Fruit fly (Drosophila melanogaster) whole organism, embryonic: ENCODE data around the gene CG11670.

ENCODE experiments used
- Ada2b ChIP-seq: fragments of 200-800 bp; sonication (Bioruptor generic); IDR thresholded peaks from 2 replicates; pipeline ENCODE4 v1.3.6; 2022; ENCODE audit warnings: missing biosample characterization, missing genetic modification characterization
- Atf6 ChIP-seq: fragments of 200-800 bp; sonication (Bioruptor generic); IDR thresholded peaks from 2 replicates; pipeline ENCODE4 v1.3.6; 2022; ENCODE audit warnings: missing biosample characterization, missing genetic modification characterization
- B-H2 ChIP-seq: fragments of 200-800 bp; sonication (Bioruptor generic); optimal IDR thresholded peaks from 2 replicates; lab custom pipeline; 2018; ENCODE audit warnings: missing biosample characterization, mild to moderate bottlenecking, missing genetic modification characterization
- Bgb ChIP-seq: fragments of 200-800 bp; sonication (Bioruptor generic); IDR thresholded peaks from 2 replicates; pipeline ENCODE4 v1.3.6; 2022; ENCODE audit warnings: missing biosample characterization, missing genetic modification characterization; ENCODE audit not compliant: partially characterized antibody
- CG10462 ChIP-seq: fragments of 200-800 bp; sonication (Bioruptor generic); optimal IDR thresholded peaks from 2 replicates; lab custom pipeline; 2016; ENCODE audit warnings: missing biosample characterization, missing genetic modification characterization
- CG11085 ChIP-seq: fragments of 200-800 bp; sonication (Bioruptor generic); IDR thresholded peaks from 2 replicates; pipeline ENCODE4 v1.3.6; 2022; ENCODE audit warnings: missing biosample characterization, missing genetic modification characterization
- CG11504 ChIP-seq: fragments of 200-800 bp; sonication (Bioruptor generic); optimal IDR thresholded peaks from 3 replicates; lab custom pipeline; 2019; ENCODE audit warnings: missing biosample characterization, mild to moderate bottlenecking, missing genetic modification characterization, moderate library complexity
- CG12391 ChIP-seq: fragments of 200-800 bp; sonication (Bioruptor generic); optimal IDR thresholded peaks from 3 replicates; lab custom pipeline; 2018; ENCODE audit warnings: missing biosample characterization, mild to moderate bottlenecking, missing genetic modification characterization, moderate library complexity
- CG14014 ChIP-seq: fragments of 200-800 bp; sonication (Bioruptor generic); IDR thresholded peaks from 2 replicates; pipeline ENCODE4 v1.3.6; 2022; ENCODE audit warnings: missing biosample characterization, missing genetic modification characterization
- CG1603 ChIP-seq: fragments of 200-800 bp; sonication (Bioruptor generic); optimal IDR thresholded peaks from 2 replicates; lab custom pipeline; 2019; ENCODE audit warnings: missing biosample characterization, mild to moderate bottlenecking, missing genetic modification characterization, moderate library complexity
- CG30403 ChIP-seq: fragments of 200-800 bp; sonication (Bioruptor generic); optimal IDR thresholded peaks from 3 replicates; lab custom pipeline; 2016; ENCODE audit warnings: missing biosample characterization, missing genetic modification characterization
- CG33213 ChIP-seq: fragments of 200-800 bp; sonication (Bioruptor generic); optimal IDR thresholded peaks from 3 replicates; lab custom pipeline; 2016; ENCODE audit warnings: missing biosample characterization, missing genetic modification characterization
- CG33557 ChIP-seq: fragments of 200-800 bp; sonication (Bioruptor generic); optimal IDR thresholded peaks from 2 replicates; lab custom pipeline; 2019; ENCODE audit warnings: missing biosample characterization, mild to moderate bottlenecking, missing genetic modification characterization, moderate library complexity
- CG6175 ChIP-seq: fragments of 200-800 bp; sonication (Bioruptor generic); IDR thresholded peaks from 3 replicates; pipeline ENCODE4 v1.3.6; 2022; ENCODE audit warnings: missing biosample characterization, missing genetic modification characterization
- CG7271 ChIP-seq: fragments of 200-800 bp; sonication (Bioruptor generic); optimal IDR thresholded peaks from 2 replicates; lab custom pipeline; 2018; ENCODE audit warnings: missing biosample characterization, mild to moderate bottlenecking, missing genetic modification characterization, moderate library complexity
- CG8944 ChIP-seq: fragments of 200-800 bp; sonication (Bioruptor generic); optimal IDR thresholded peaks from 3 replicates; lab custom pipeline; 2016; ENCODE audit warnings: missing biosample characterization, missing genetic modification characterization
- CTCF ChIP-seq: fragments of 200-800 bp; sonication (Bioruptor generic); optimal IDR thresholded peaks from 2 replicates; lab custom pipeline; 2017; ENCODE audit warnings: missing biosample characterization, mild to moderate bottlenecking, missing genetic modification characterization, moderate library complexity
- Dek ChIP-seq: fragments of 200-800 bp; sonication (Bioruptor generic); optimal IDR thresholded peaks from 3 replicates; lab custom pipeline; 2019; ENCODE audit warnings: missing biosample characterization, mild to moderate bottlenecking, missing genetic modification characterization, moderate library complexity
- Dp ChIP-seq: fragments of 200-800 bp; sonication (Bioruptor generic); optimal IDR thresholded peaks from 2 replicates; lab custom pipeline; 2018; ENCODE audit warnings: missing biosample characterization, mild to moderate bottlenecking, missing genetic modification characterization, moderate library complexity
- E2f2 ChIP-seq: fragments of 200-800 bp; sonication (Bioruptor generic); IDR thresholded peaks from 2 replicates; pipeline ENCODE4 v1.3.6; 2022; ENCODE audit warnings: missing biosample characterization, missing genetic modification characterization
- Eip74EF ChIP-seq, 2 experiments: fragments of 200-800 bp in 1 of 2; fragments of >200 bp in 1 of 2; sonication (Bioruptor generic) in 1 of 2; optimal IDR thresholded peaks; 2 replicates each; lab custom pipeline; 2017 to 2019; ENCODE audit warnings: missing biosample characterization in 2 of 2, missing genetic modification characterization in 2 of 2, mild to moderate bottlenecking in 1 of 2, moderate library complexity in 1 of 2
- H15 ChIP-seq: fragments of 200-800 bp; sonication (Bioruptor generic); IDR thresholded peaks from 3 replicates; pipeline ENCODE4 v1.3.6; 2022; ENCODE audit warnings: missing biosample characterization, missing genetic modification characterization
- HmgD ChIP-seq: fragments of 200-800 bp; sonication (Bioruptor generic); optimal IDR thresholded peaks from 3 replicates; lab custom pipeline; 2016; ENCODE audit warnings: missing biosample characterization, missing genetic modification characterization
- HmgZ ChIP-seq: fragments of 200-800 bp; sonication (Bioruptor generic); optimal IDR thresholded peaks from 2 replicates; lab custom pipeline; 2018; ENCODE audit warnings: missing biosample characterization, mild to moderate bottlenecking, missing genetic modification characterization
- Hmx ChIP-seq: fragments of 200-800 bp; sonication (Bioruptor generic); optimal IDR thresholded peaks from 2 replicates; lab custom pipeline; 2016; ENCODE audit warnings: missing biosample characterization, missing genetic modification characterization
- Hr3 ChIP-seq: fragments of 200-800 bp; sonication (Bioruptor generic); optimal IDR thresholded peaks from 3 replicates; lab custom pipeline; 2016; ENCODE audit warnings: missing biosample characterization, missing genetic modification characterization
- Lhr ChIP-seq: fragments of 200-800 bp; sonication (Bioruptor generic); optimal IDR thresholded peaks from 3 replicates; lab custom pipeline; 2017; ENCODE audit warnings: mild to moderate bottlenecking, missing biosample characterization, missing genetic modification reagents, missing genetic modification characterization
- Oli ChIP-seq: fragments of 200-800 bp; sonication (Bioruptor generic); optimal IDR thresholded peaks from 2 replicates; lab custom pipeline; 2018; ENCODE audit warnings: missing biosample characterization, mild to moderate bottlenecking, missing genetic modification characterization, moderate library complexity
- Opbp ChIP-seq: fragments of 200-800 bp; sonication (Bioruptor generic); IDR thresholded peaks from 3 replicates; pipeline ENCODE4 v1.3.6; 2022; ENCODE audit warnings: missing biosample characterization, missing genetic modification characterization; ENCODE audit not compliant: partially characterized antibody
- PHDP ChIP-seq: fragments of 200-800 bp; sonication (Bioruptor generic); optimal IDR thresholded peaks from 3 replicates; lab custom pipeline; 2018; ENCODE audit warnings: missing biosample characterization, mild to moderate bottlenecking, missing genetic modification characterization, moderate library complexity
- Pdp1 ChIP-seq, 2 experiments: fragments of 200-800 bp; sonication (Bioruptor generic); optimal IDR thresholded peaks; 3 replicates each; lab custom pipeline; 2016; ENCODE audit warnings: missing biosample characterization in 2 of 2, missing genetic modification characterization in 2 of 2, mild to moderate bottlenecking in 1 of 2, moderate library complexity in 1 of 2
- Rfx ChIP-seq: fragments of 200-800 bp; sonication (Bioruptor generic); IDR thresholded peaks from 2 replicates; pipeline ENCODE4 v1.3.6; 2022; ENCODE audit warnings: missing biosample characterization, missing genetic modification characterization
- Sox100B ChIP-seq: fragments of 200-800 bp; sonication (Bioruptor generic); optimal IDR thresholded peaks from 3 replicates; lab custom pipeline; 2018; ENCODE audit warnings: missing biosample characterization, mild to moderate bottlenecking, missing genetic modification characterization
- Sox102F ChIP-seq: fragments of 200-800 bp; sonication (Bioruptor generic); optimal IDR thresholded peaks from 2 replicates; lab custom pipeline; 2018; ENCODE audit warnings: missing biosample characterization, mild to moderate bottlenecking, missing genetic modification characterization, moderate library complexity
- amos ChIP-seq: fragments of 200-800 bp; sonication (Bioruptor generic); IDR thresholded peaks from 2 replicates; pipeline ENCODE4 v1.3.6; 2022; ENCODE audit warnings: missing biosample characterization, missing genetic modification characterization; ENCODE audit not compliant: partially characterized antibody
- bab2 ChIP-seq: fragments of 200-800 bp; sonication (Bioruptor generic); optimal IDR thresholded peaks from 2 replicates; lab custom pipeline; 2016; ENCODE audit warnings: missing biosample characterization, missing genetic modification characterization
- bsh ChIP-seq, 2 experiments: fragments of 200-800 bp; sonication (Bioruptor generic); optimal IDR thresholded peaks; 2 replicates each; lab custom pipeline; 2017 to 2018; ENCODE audit warnings: mild to moderate bottlenecking in 2 of 2, missing biosample characterization in 2 of 2, missing genetic modification characterization in 2 of 2, moderate library complexity in 1 of 2
- dysf ChIP-seq: fragments of 200-800 bp; sonication (Bioruptor generic); IDR thresholded peaks from 3 replicates; pipeline ENCODE4 v1.3.6; 2022; ENCODE audit warnings: missing biosample characterization, missing genetic modification characterization
- fd102C ChIP-seq: fragments of 200-800 bp; sonication (Bioruptor generic); optimal IDR thresholded peaks from 2 replicates; lab custom pipeline; 2018; ENCODE audit warnings: missing biosample characterization, mild to moderate bottlenecking, missing genetic modification characterization, moderate library complexity
- knrl ChIP-seq: fragments of 200-800 bp; sonication (Bioruptor generic); IDR thresholded peaks from 3 replicates; pipeline ENCODE4 v1.3.6; 2022; ENCODE audit warnings: missing biosample characterization, missing genetic modification characterization; ENCODE audit not compliant: partially characterized antibody
- nmo ChIP-seq: fragments of 200-800 bp; sonication (Bioruptor generic); optimal IDR thresholded peaks from 2 replicates; lab custom pipeline; 2018; ENCODE audit warnings: missing biosample characterization, mild to moderate bottlenecking, missing genetic modification characterization, moderate library complexity
- pnt ChIP-seq: fragments of 200-800 bp; sonication (Bioruptor generic); optimal IDR thresholded peaks from 3 replicates; lab custom pipeline; 2016; ENCODE audit warnings: missing biosample characterization, missing genetic modification characterization
- ro ChIP-seq: fragments of 200-800 bp; sonication (Bioruptor generic); IDR thresholded peaks from 2 replicates; pipeline ENCODE4 v1.3.6; 2022; ENCODE audit warnings: missing biosample characterization, missing genetic modification characterization
- sens ChIP-seq: fragments of 200-800 bp; sonication (Bioruptor generic); peaks from one replicate; lab custom pipeline; 2016; ENCODE audit warnings: missing biosample characterization, missing genetic modification characterization
- slou ChIP-seq: fragments of 200-800 bp; sonication (Bioruptor generic); optimal IDR thresholded peaks from 3 replicates; lab custom pipeline; 2016; ENCODE audit warnings: missing biosample characterization, missing genetic modification characterization
- so ChIP-seq: fragments of 200-800 bp; sonication (Bioruptor generic); IDR thresholded peaks from 3 replicates; pipeline ENCODE4 v1.3.6; 2022; ENCODE audit warnings: missing biosample characterization, missing genetic modification characterization
- tap ChIP-seq: fragments of 200-800 bp; optimal IDR thresholded peaks from 3 replicates; lab custom pipeline; 2019; ENCODE audit warnings: missing biosample characterization, mild to moderate bottlenecking, missing genetic modification characterization, moderate library complexity
- tll ChIP-seq, 2 experiments: fragments of 200-800 bp in 1 of 2; fragments of >200 bp in 1 of 2; sonication (Bioruptor generic) in 1 of 2; optimal IDR thresholded peaks; 2 replicates each; lab custom pipeline; 2017 to 2019; ENCODE audit warnings: missing biosample characterization in 2 of 2, missing genetic modification characterization in 2 of 2, mild to moderate bottlenecking in 1 of 2, moderate library complexity in 1 of 2
- toy ChIP-seq: fragments of 200-800 bp; sonication (Bioruptor generic); IDR thresholded peaks from 2 replicates; pipeline ENCODE4 v1.3.6; 2022; ENCODE audit warnings: missing biosample characterization, missing genetic modification characterization
- trem ChIP-seq: fragments of 200-800 bp; optimal IDR thresholded peaks from 3 replicates; lab custom pipeline; 2019; ENCODE audit warnings: missing biosample characterization, mild to moderate bottlenecking, missing genetic modification characterization, moderate library complexity
- yki ChIP-seq: fragments of >200 bp; optimal IDR thresholded peaks from 3 replicates; lab custom pipeline; 2018

Gene CG11670

DNA sequence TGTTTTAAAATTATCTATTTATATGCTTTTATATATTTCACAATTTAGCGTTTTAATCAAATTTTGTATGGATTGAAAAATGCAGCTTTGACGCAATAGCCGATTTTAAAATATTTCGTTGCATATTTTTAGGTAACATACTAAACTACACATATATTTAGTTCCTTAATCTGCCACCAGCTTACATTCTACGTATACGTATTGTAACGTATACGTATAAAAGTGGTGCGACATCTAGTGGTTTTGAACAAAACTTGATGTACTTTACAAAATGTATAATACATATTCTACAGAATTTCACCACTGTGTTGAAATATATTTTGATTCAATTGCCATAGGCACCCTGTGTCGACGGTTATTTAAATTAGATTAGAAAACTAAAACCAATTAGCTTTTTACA, 36.4 kb downstream of the CG11670 start (continued):
- TF ChIP-seq CG30403 (GFP tag; lab: Kevin White, UChicago) (peak; percentile 44), Rfx (peak; percentile 54), bsh (GFP tag; optimal IDR thresholded peaks at IDR 0.05; lab: Kevin White, UChicago) (peak in 1 of 2 experiments; percentile 20), Lhr (GFP tag; lab: Kevin White, UChicago) (peak; percentile 90), tap (tag; lab: Kevin White, UChicago) (no peak), toy (GFP tag; lab: Robert Waterston, UW) (no peak), Sox102F (GFP tag; lab: Kevin White, UChicago) (peak; percentile 30), Bgb (peak; percentile 79), CG33213 (GFP tag; lab: Kevin White, UChicago) (peak; percentile 56), CG11504 (peak; percentile 46), bab2 (GFP tag; lab: Kevin White, UChicago) (peak; percentile 5), pnt (GFP tag; lab: Kevin White, UChicago) (peak; percentile 17), Dp (peak; percentile 76), sens (GFP tag; lab: Kevin White, UChicago) (peak; percentile 85), B-H2 (peak; percentile 23), trem (tag; lab: Kevin White, UChicago) (peak; percentile 46), dysf (peak; percentile 18; the same call in 1 of the 3 replicates), Hmx (GFP tag; lab: Kevin White, UChicago) (no peak), slou (peak; percentile 7), HmgZ (tag; lab: Kevin White, UChicago) (peak; percentile 70), CG33557 (GFP tag; lab: Kevin White, UChicago) (peak; percentile 3), amos (GFP tag; lab: Robert Waterston, UW) (peak; percentile 80), yki (lab: Kevin White, UChicago) (peak; percentile 50), Sox100B (no peak), Pdp1 (GFP tag; optimal IDR thresholded peaks at IDR 0.05; lab: Kevin White, UChicago) (peak in 1 of 2 experiments; percentile 62), Hr3 (GFP tag; lab: Kevin White, UChicago) (peak; percentile 2), CG12391 (tag; lab: Kevin White, UChicago) (peak; percentile 12), CG14014 (GFP tag; lab: Robert Waterston, UW) (no peak), Atf6 (GFP tag; lab: Robert Waterston, UW) (no peak), CTCF (peak; percentile 96), PHDP (peak; percentile 40), CG11085 (GFP tag; lab: Robert Waterston, UW) (peak; percentile 32; the same call in 1 of the 2 replicates), Opbp (GFP tag; lab: Robert Waterston, UW) (peak; percentile 43; the same call in 2 of the 3 replicates), CG6175 (no peak), CG10462 (no peak), knrl (GFP tag; lab: Robert Waterston, UW) (peak; percentile 62; the same call in 1 of the 3 replicates), nmo (peak; percentile 34), Oli (tag; lab: Kevin White, UChicago) (no peak), HmgD (GFP tag; lab: Kevin White, UChicago) (peak; percentile 15), Eip74EF (GFP tag; optimal IDR thresholded peaks at IDR 0.05; lab: Kevin White, UChicago) (no peak), so (no peak), CG8944 (GFP tag; lab: Kevin White, UChicago) (peak; percentile 9), tll (GFP tag; optimal IDR thresholded peaks at IDR 0.05; lab: Kevin White, UChicago) (no peak), ro (GFP tag; lab: Robert Waterston, UW) (no peak), Dek (peak; percentile 30), E2f2 (GFP tag; lab: Robert Waterston, UW) (peak; percentile 78), H15 (GFP tag; lab: Robert Waterston, UW) (peak; percentile 42; the same call in 1 of the 3 replicates), Ada2b (GFP tag; lab: Robert Waterston, UW) (no peak), CG1603 (peak; percentile 56), CG7271 (tag; lab: Kevin White, UChicago) (no peak), fd102C (peak; percentile 12)
